Fruit fly (Drosophila melanogaster) whole organism, prepupa: ENCODE data around the gene CG2972.

Experiments used
- Blimp-1 ChIP-seq: fragments of 200-800 bp; sonication (Bioruptor generic); optimal IDR thresholded peaks from 3 replicates; lab custom pipeline; 2017; ENCODE audit warnings: missing biosample characterization, missing genetic modification characterization, mild to moderate bottlenecking, moderate library complexity, missing genetic modification reagents
- CG10669 ChIP-seq: fragments of 200-800 bp; sonication (Bioruptor generic); optimal IDR thresholded peaks from 3 replicates; lab custom pipeline; 2018; ENCODE audit warnings: missing biosample characterization, mild to moderate bottlenecking, missing genetic modification characterization, moderate library complexity
- CG11902 ChIP-seq: fragments of 200-800 bp; sonication (Bioruptor generic); optimal IDR thresholded peaks from 3 replicates; lab custom pipeline; 2016; ENCODE audit warnings: missing biosample characterization, missing genetic modification characterization
- CG15336 ChIP-seq: fragments of 200-800 bp; sonication (Bioruptor generic); IDR thresholded peaks from 2 replicates; pipeline ENCODE4 v1.3.6; 2022; ENCODE audit warnings: missing biosample characterization, missing genetic modification characterization
- CG1621 ChIP-seq: fragments of 200-800 bp; sonication (Bioruptor generic); optimal IDR thresholded peaks from 3 replicates; lab custom pipeline; 2018; ENCODE audit warnings: missing biosample characterization, mild to moderate bottlenecking, missing genetic modification characterization
- CG16779 ChIP-seq: fragments of 200-800 bp; sonication (Bioruptor generic); optimal IDR thresholded peaks from 3 replicates; lab custom pipeline; 2017; ENCODE audit warnings: missing biosample characterization, mild to moderate bottlenecking, missing genetic modification characterization
- CG31627 ChIP-seq: fragments of 200-800 bp; sonication (Bioruptor generic); optimal IDR thresholded peaks from 3 replicates; lab custom pipeline; 2016; ENCODE audit warnings: missing biosample characterization, missing genetic modification characterization
- CG32006 ChIP-seq: fragments of 200-800 bp; sonication (Bioruptor generic); optimal IDR thresholded peaks from 3 replicates; lab custom pipeline; 2017; ENCODE audit warnings: missing biosample characterization, mild to moderate bottlenecking, missing genetic modification characterization
- CG34406 ChIP-seq: fragments of 200-800 bp; sonication (Bioruptor generic); optimal IDR thresholded peaks from 3 replicates; lab custom pipeline; 2016; ENCODE audit warnings: missing biosample characterization, missing genetic modification characterization
- CG3919 ChIP-seq: fragments of 200-800 bp; sonication (Bioruptor generic); optimal IDR thresholded peaks from 3 replicates; lab custom pipeline; 2016; ENCODE audit warnings: missing biosample characterization, missing genetic modification characterization
- CG4318 ChIP-seq: fragments of 200-800 bp; sonication (Bioruptor generic); optimal IDR thresholded peaks from 3 replicates; lab custom pipeline; 2017; ENCODE audit warnings: missing biosample characterization, mild to moderate bottlenecking, missing genetic modification characterization
- CG6163 ChIP-seq: fragments of 200-800 bp; sonication (Bioruptor generic); IDR thresholded peaks from 3 replicates; pipeline ENCODE4 v1.3.6; 2022; ENCODE audit warnings: missing biosample characterization, missing genetic modification characterization
- CG6276 ChIP-seq: fragments of 200-800 bp; sonication (Bioruptor generic); optimal IDR thresholded peaks from 2 replicates; lab custom pipeline; 2017; ENCODE audit warnings: missing biosample characterization, mild to moderate bottlenecking, missing genetic modification characterization
- CG6808 ChIP-seq: fragments of 200-800 bp; sonication (Bioruptor generic); optimal IDR thresholded peaks from 3 replicates; lab custom pipeline; 2017; ENCODE audit warnings: missing biosample characterization, missing genetic modification characterization, mild to moderate bottlenecking, moderate library complexity, missing genetic modification reagents
- CG6854 ChIP-seq: fragments of 200-800 bp; sonication (Bioruptor generic); optimal IDR thresholded peaks from 2 replicates; lab custom pipeline; 2017; ENCODE audit warnings: missing biosample characterization, mild to moderate bottlenecking, missing genetic modification characterization
- CG7368 ChIP-seq: fragments of 200-800 bp; sonication (Bioruptor generic); optimal IDR thresholded peaks from 3 replicates; lab custom pipeline; 2016; ENCODE audit warnings: missing biosample characterization, missing genetic modification characterization
- CG8119 ChIP-seq: fragments of 200-800 bp; sonication (Bioruptor generic); IDR thresholded peaks from 3 replicates; pipeline ENCODE4 v1.3.6; 2022; ENCODE audit warnings: missing biosample characterization, missing genetic modification characterization
- CG8319 ChIP-seq: fragments of 200-800 bp; sonication (Bioruptor generic); optimal IDR thresholded peaks from 3 replicates; lab custom pipeline; 2016; ENCODE audit warnings: missing biosample characterization, missing genetic modification characterization
- CG9139 ChIP-seq: fragments of 200-800 bp; sonication (Bioruptor generic); optimal IDR thresholded peaks from 3 replicates; lab custom pipeline; 2017; ENCODE audit warnings: missing biosample characterization, mild to moderate bottlenecking, missing genetic modification characterization
- Eip75B ChIP-seq: fragments of 200-800 bp; sonication (Bioruptor generic); optimal IDR thresholded peaks from 3 replicates; lab custom pipeline; 2016; ENCODE audit warnings: missing biosample characterization, missing genetic modification characterization
- Eip78C ChIP-seq: fragments of 200-800 bp; sonication (Bioruptor generic); peaks from one replicate; lab custom pipeline; 2016; ENCODE audit warnings: missing biosample characterization, missing genetic modification characterization
- Eip93F ChIP-seq: fragments of 200-800 bp; sonication (Bioruptor generic); optimal IDR thresholded peaks from 2 replicates; lab custom pipeline; 2016; ENCODE audit warnings: missing biosample characterization, mild to moderate bottlenecking, missing genetic modification characterization
- Ets21C ChIP-seq: fragments of 200-800 bp; sonication (Bioruptor generic); optimal IDR thresholded peaks from 3 replicates; lab custom pipeline; 2016; ENCODE audit warnings: missing biosample characterization, missing genetic modification characterization
- Ets96B ChIP-seq: fragments of 200-800 bp; optimal IDR thresholded peaks from 2 replicates; lab custom pipeline; 2019; ENCODE audit warnings: missing biosample characterization, mild to moderate bottlenecking, missing genetic modification characterization, moderate library complexity
- Gug ChIP-seq: fragments of 200-800 bp; sonication (Bioruptor generic); IDR thresholded peaks from 2 replicates; pipeline ENCODE4 v1.3.6; 2022; ENCODE audit warnings: missing biosample characterization, missing genetic modification characterization
- Hr39 ChIP-seq: fragments of 200-800 bp; sonication (Bioruptor generic); optimal IDR thresholded peaks from 2 replicates; lab custom pipeline; 2016; ENCODE audit warnings: missing biosample characterization, missing genetic modification characterization
- Hr4 ChIP-seq: fragments of 200-800 bp; sonication (Bioruptor generic); optimal IDR thresholded peaks from 3 replicates; lab custom pipeline; 2016; ENCODE audit warnings: missing biosample characterization, missing genetic modification characterization
- Lpt ChIP-seq: fragments of 200-800 bp; sonication (Bioruptor generic); optimal IDR thresholded peaks from 3 replicates; lab custom pipeline; 2016; ENCODE audit warnings: missing biosample characterization, missing genetic modification characterization
- OdsH ChIP-seq: fragments of 200-800 bp; sonication (Bioruptor generic); optimal IDR thresholded peaks from 3 replicates; lab custom pipeline; 2016; ENCODE audit warnings: missing biosample characterization, missing genetic modification characterization
- Smox ChIP-seq: fragments of 200-800 bp; sonication (Bioruptor generic); optimal IDR thresholded peaks from 3 replicates; lab custom pipeline; 2016; ENCODE audit warnings: missing biosample characterization, missing genetic modification characterization
- Sox14 ChIP-seq: fragments of 200-800 bp; sonication (Bioruptor generic); optimal IDR thresholded peaks from 3 replicates; lab custom pipeline; 2016; ENCODE audit warnings: missing biosample characterization, missing genetic modification characterization
- Sox15 ChIP-seq: fragments of 200-800 bp; sonication (Bioruptor generic); optimal IDR thresholded peaks from 3 replicates; lab custom pipeline; 2016; ENCODE audit warnings: missing biosample characterization, missing genetic modification characterization
- achi ChIP-seq: fragments of 200-800 bp; sonication (Bioruptor generic); optimal IDR thresholded peaks from 3 replicates; lab custom pipeline; 2016; ENCODE audit warnings: missing biosample characterization, missing genetic modification characterization
- acj6 ChIP-seq: fragments of 200-800 bp; sonication (Bioruptor generic); optimal IDR thresholded peaks from 3 replicates; lab custom pipeline; 2016; ENCODE audit warnings: missing biosample characterization, missing genetic modification characterization
- dac ChIP-seq: fragments of 200-800 bp; sonication (Bioruptor generic); optimal IDR thresholded peaks from 2 replicates; lab custom pipeline; 2017; ENCODE audit warnings: missing biosample characterization, mild to moderate bottlenecking, missing genetic modification characterization
- dsx ChIP-seq: fragments of 200-800 bp; optimal IDR thresholded peaks from 3 replicates; lab custom pipeline; 2019; ENCODE audit warnings: missing biosample characterization, mild to moderate bottlenecking, missing genetic modification characterization, moderate library complexity; ENCODE audit not compliant: poor library complexity, severe bottlenecking
- eg ChIP-seq: fragments of 200-800 bp; sonication (Bioruptor generic); IDR thresholded peaks from 3 replicates; pipeline ENCODE4 v1.3.6; 2022; ENCODE audit warnings: missing biosample characterization, missing genetic modification characterization
- fd59A ChIP-seq: fragments of 200-800 bp; sonication (Bioruptor generic); optimal IDR thresholded peaks from 2 replicates; lab custom pipeline; 2017; ENCODE audit warnings: missing biosample characterization, mild to moderate bottlenecking, missing genetic modification characterization, missing genetic modification reagents
- fd85E ChIP-seq: fragments of 200-800 bp; sonication (Bioruptor generic); optimal IDR thresholded peaks from 3 replicates; lab custom pipeline; 2016; ENCODE audit warnings: missing biosample characterization, missing genetic modification characterization
- fkh ChIP-seq: fragments of 200-800 bp; sonication (Bioruptor generic); optimal IDR thresholded peaks from 3 replicates; lab custom pipeline; 2017; ENCODE audit warnings: missing biosample characterization, mild to moderate bottlenecking, missing genetic modification characterization, moderate library complexity
- lz ChIP-seq: fragments of 200-800 bp; sonication (Bioruptor generic); optimal IDR thresholded peaks from 3 replicates; lab custom pipeline; 2016; ENCODE audit warnings: missing biosample characterization, missing genetic modification characterization
- pdm3 ChIP-seq: fragments of 200-800 bp; sonication (Bioruptor generic); optimal IDR thresholded peaks from 3 replicates; lab custom pipeline; 2016; ENCODE audit warnings: missing biosample characterization, missing genetic modification characterization
- salr ChIP-seq, 2 experiments: fragments of 200-800 bp; sonication (Bioruptor generic); optimal IDR thresholded peaks; 3 replicates each; lab custom pipeline; 2016 to 2018; ENCODE audit warnings: missing biosample characterization in 2 of 2, missing genetic modification characterization in 2 of 2, mild to moderate bottlenecking in 1 of 2
- spab ChIP-seq: fragments of 200-800 bp; sonication (Bioruptor generic); optimal IDR thresholded peaks from 2 replicates; lab custom pipeline; 2017; ENCODE audit warnings: missing biosample characterization, mild to moderate bottlenecking, missing genetic modification characterization, missing genetic modification reagents
- svp ChIP-seq: fragments of 200-800 bp; sonication (Bioruptor generic); peaks from one replicate; lab custom pipeline; 2016; ENCODE audit warnings: missing biosample characterization, missing genetic modification characterization
- topi ChIP-seq: fragments of 200-800 bp; sonication (Bioruptor generic); optimal IDR thresholded peaks from 3 replicates; lab custom pipeline; 2016; ENCODE audit warnings: missing biosample characterization, missing genetic modification characterization
- vri ChIP-seq: fragments of 200-800 bp; sonication (Bioruptor generic); optimal IDR thresholded peaks from 3 replicates; lab custom pipeline; 2016; ENCODE audit warnings: missing biosample characterization, mild to moderate bottlenecking, missing genetic modification characterization

CG2972 gene

DNA sequence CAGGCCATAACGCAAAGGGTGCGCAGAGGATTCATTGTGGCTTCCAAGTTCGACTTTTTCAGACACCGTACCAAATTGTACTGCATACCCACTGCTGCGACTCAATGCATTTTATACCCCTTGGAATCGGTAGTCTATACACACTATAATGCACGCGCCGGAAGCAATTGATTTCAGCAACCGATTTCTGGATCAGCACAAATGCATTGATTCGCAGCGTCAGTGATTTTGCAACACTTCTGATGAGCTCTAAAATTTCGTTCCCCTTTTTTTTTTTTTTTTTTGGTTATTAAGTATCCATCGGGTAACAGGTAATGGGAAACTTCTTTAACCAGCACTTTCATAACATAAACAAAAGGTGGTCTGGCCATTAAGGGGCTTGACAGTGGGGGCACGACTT, 30.4 kb upstream of the CG2972 start, which contains the start of gene Yp2:
Yp2 (minus strand) TSS at position 88 of the 400 bp plus-strand sequence.
- TF ChIP-seq CG7368 (GFP tag; lab: Kevin White, UChicago) (no peak), CG8319 (no peak), Lpt (GFP tag; lab: Kevin White, UChicago) (no peak), topi (GFP tag; lab: Kevin White, UChicago) (no peak), spab (GFP tag; lab: Kevin White, UChicago) (no peak)

DNA sequence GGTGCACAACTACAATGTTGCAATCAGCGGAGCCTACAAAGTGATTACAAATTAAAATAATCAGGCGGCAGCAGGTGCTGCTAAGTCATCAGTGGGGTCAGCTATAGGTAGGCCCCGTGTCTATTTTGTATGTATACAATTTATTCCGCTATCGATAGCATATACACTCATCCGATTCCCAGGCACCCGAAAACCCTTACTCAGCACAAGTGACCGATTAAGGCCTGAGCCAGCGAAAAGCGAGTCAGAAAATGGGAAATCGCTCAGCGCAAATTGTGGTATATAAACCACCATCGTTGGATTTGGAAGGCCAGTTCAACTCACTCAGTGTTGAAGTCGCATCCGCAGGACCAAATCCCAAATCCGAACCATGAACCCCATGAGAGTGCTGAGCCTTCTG, 29.4 kb upstream of the CG2972 start, which contains the start of gene Yp1:
Yp1 (plus strand) TSS at position 265 of the 400 bp plus-strand sequence.
- TF ChIP-seq dac (GFP tag; lab: Kevin White, UChicago): no peak
- no peak for TF ChIP-seq Ets96B (tag; lab: Kevin White, UChicago)
- no peak for TF ChIP-seq fkh
- TF ChIP-seq salr (GFP tag; optimal IDR thresholded peaks at IDR 0.05; lab: Kevin White, UChicago): no peak
- no peak for TF ChIP-seq Ets21C
- no peak for TF ChIP-seq Eip93F (GFP tag; lab: Kevin White, UChicago)
- no peak for TF ChIP-seq achi (GFP tag; lab: Kevin White, UChicago)
- no peak for TF ChIP-seq CG9139 (GFP tag; lab: Kevin White, UChicago)
- no peak for TF ChIP-seq CG6854 (GFP tag; lab: Kevin White, UChicago)
- TF ChIP-seq Sox15: no peak
- no peak for TF ChIP-seq Hr4 (GFP tag; lab: Kevin White, UChicago)
- TF ChIP-seq Sox14 (GFP tag; lab: Kevin White, UChicago): no peak
- TF ChIP-seq CG15336 (GFP tag; lab: Robert Waterston, UW): no peak

DNA sequence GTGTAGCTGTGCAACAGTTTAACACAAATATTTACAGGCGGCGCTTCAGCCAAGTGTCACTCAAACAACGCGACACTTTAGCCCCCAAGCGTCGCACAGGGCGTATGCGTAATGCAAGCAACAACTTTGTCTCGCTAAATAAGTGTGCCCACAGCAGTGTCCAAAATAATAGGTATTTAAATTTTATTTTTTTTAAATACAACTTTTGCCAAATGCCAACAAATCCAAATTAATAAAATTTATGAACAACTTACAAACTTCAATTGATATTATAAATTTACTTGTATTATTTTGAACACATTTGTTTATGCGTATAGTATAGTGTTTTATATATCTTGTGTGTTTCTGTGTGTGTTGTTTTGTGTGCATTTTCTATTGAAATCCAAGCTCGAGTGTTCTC, 25.0 kb upstream of the CG2972 start:
- TF ChIP-seq Eip75B (GFP tag; lab: Kevin White, UChicago) (no peak), CG1621 (no peak), fd59A (no peak), Eip93F (GFP tag; lab: Kevin White, UChicago) (no peak), salr (GFP tag; optimal IDR thresholded peaks at IDR 0.05; lab: Kevin White, UChicago) (no peak), dsx (GFP tag; lab: Kevin White, UChicago) (no peak), CG3919 (GFP tag; lab: Kevin White, UChicago) (no peak), CG16779 (no peak), Hr39 (GFP tag; lab: Kevin White, UChicago) (no peak), CG34406 (GFP tag; lab: Kevin White, UChicago) (no peak), Smox (GFP tag; lab: Kevin White, UChicago) (no peak), CG32006 (GFP tag; lab: Kevin White, UChicago) (no peak), CG15336 (GFP tag; lab: Robert Waterston, UW) (peak; percentile 46; the same call in 1 of the 2 replicates), Sox15 (no peak), CG7368 (GFP tag; lab: Kevin White, UChicago) (no peak), CG6163 (GFP tag; lab: Robert Waterston, UW) (peak; percentile 21; the same call in 1 of the 3 replicates), CG6276 (GFP tag; lab: Kevin White, UChicago) (no peak), Hr4 (GFP tag; lab: Kevin White, UChicago) (no peak), CG8319 (no peak), topi (GFP tag; lab: Kevin White, UChicago) (no peak), Blimp-1 (GFP tag; lab: Kevin White, UChicago) (no peak), dac (GFP tag; lab: Kevin White, UChicago) (no peak), eg (peak; percentile 67), CG31627 (GFP tag; lab: Kevin White, UChicago) (no peak), CG8119 (GFP tag; lab: Robert Waterston, UW) (0 out of 3 replicates have a peak, but pooled peaks have one; percentile 29), fd85E (GFP tag; lab: Kevin White, UChicago) (no peak), spab (GFP tag; lab: Kevin White, UChicago) (no peak), vri (GFP tag; lab: Kevin White, UChicago) (no peak), svp (no peak), CG6808 (GFP tag; lab: Kevin White, UChicago) (no peak), CG4318 (GFP tag; lab: Kevin White, UChicago) (no peak), Ets96B (tag; lab: Kevin White, UChicago) (no peak), Eip78C (peak; percentile 25), CG10669 (GFP tag; lab: Kevin White, UChicago) (no peak), Gug (no peak), OdsH (GFP tag; lab: Kevin White, UChicago) (no peak), pdm3 (no peak), lz (no peak), achi (GFP tag; lab: Kevin White, UChicago) (no peak), acj6 (GFP tag; lab: Kevin White, UChicago) (no peak), CG11902 (GFP tag; lab: Kevin White, UChicago) (no peak)
